Worm (Caenorhabditis elegans): ENCODE results near the gene K09E2.3.

DNA sequence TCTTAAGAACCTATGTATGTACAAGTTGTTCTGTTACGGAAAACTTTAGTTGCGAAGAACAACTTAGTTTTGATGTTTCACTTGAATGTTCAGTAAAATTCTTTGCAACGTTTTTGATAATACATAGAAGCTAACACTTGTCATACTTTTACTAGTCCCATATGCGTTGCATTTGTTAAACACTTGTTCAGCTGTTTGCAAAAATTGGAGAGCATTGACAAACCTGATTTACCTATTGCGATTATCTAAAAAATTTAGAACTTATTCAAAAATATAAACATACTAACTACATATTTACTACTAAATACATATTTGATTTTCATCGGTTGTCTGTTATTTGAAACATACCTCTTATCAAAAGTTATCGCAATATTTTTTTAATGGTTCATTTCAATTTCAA lies 45.3 kb downstream of the K09E2.3 start:
- TF ChIP-seq klf-2 (GFP tag; conservative IDR thresholded peaks at IDR 0.05) (no peak), ztf-23 (GFP tag; IDR thresholded peaks at IDR 0.05) (no peak)
